Worm (Caenorhabditis elegans) whole organism, L1 larva: Measurements from ENCODE around the gene C07A12.7.

ENCODE experiments used
- lin-15B ChIP-seq: fragments of 150-350 bp; sonication (generic microtip); optimal IDR thresholded peaks from 3 replicates; lab custom pipeline; 2014; ENCODE audit warnings: missing biosample characterization, missing genetic modification characterization
- lin-39 ChIP-seq: fragments of 150-350 bp; optimal IDR thresholded peaks from 2 replicates; lab custom pipeline; 2014; ENCODE audit warnings: missing biosample characterization, missing genetic modification reagents, missing genetic modification characterization
- lsy-2 ChIP-seq, 2 experiments: fragments of 150-350 bp; optimal IDR thresholded peaks; 2 replicates each; lab custom pipeline; 2014; ENCODE audit warnings: missing biosample characterization in 2 of 2, missing genetic modification characterization in 2 of 2
- xbp-1 ChIP-seq: sonication (generic microtip); optimal IDR thresholded peaks from 2 replicates; lab custom pipeline; 2016; ENCODE audit warnings: missing genetic modification characterization, missing compliant biosample characterization
- ztf-11 ChIP-seq, 2 experiments: sonication (generic microtip); optimal IDR thresholded peaks; 2 replicates each; lab custom pipeline; 2016 to 2017; ENCODE audit warnings: missing genetic modification characterization in 2 of 2, missing biosample characterization in 1 of 2, missing compliant biosample characterization in 1 of 2

DNA sequence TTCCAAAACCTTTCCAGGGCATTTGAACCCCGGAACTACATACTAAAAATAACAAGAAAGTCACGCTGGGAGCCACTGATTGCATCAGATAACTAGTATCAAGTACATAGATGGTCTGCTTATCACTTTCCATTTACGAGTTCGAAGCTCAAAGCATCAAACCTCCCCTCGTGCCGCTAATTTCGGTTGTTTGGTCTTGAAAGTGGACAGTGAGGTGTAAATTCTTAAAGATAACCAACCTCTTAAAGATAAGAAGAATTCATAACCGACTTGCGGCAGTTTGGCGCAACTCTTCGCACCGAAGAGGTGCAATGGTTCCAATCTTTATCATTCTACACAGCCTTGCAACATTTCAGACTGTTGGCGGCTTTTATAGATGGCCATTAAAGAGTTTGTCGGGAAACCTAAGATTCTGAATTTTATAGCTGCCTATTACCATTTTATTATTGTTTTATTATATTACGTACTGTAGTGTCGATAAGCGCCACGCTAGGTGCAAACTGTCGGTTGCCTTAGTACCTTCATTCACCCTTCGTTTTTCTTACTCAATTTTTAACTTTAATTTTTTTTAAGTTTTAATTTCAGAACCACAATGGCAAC, 42.9 kb upstream of the C07A12.7 start, which contains the start of gene amt-4:
- TF ChIP-seq ztf-11 (tag; optimal IDR thresholded peaks at IDR 0.05; lab: Kevin White, UChicago) = no peak
- no peak for TF ChIP-seq lin-39 (tag; lab: Kevin White, UChicago)
- no peak for TF ChIP-seq xbp-1 (tag; lab: Kevin White, UChicago)
- no peak for TF ChIP-seq lsy-2 (tag; optimal IDR thresholded peaks at IDR 0.05; lab: Kevin White, UChicago)
- no peak for TF ChIP-seq lin-15B
